Fruit fly (Drosophila melanogaster) whole organism, embryonic: Measurements from ENCODE around the gene CG18765.

Experiments
- Atf6 ChIP-seq: fragments of 200-800 bp; sonication (Bioruptor generic); IDR thresholded peaks from 2 replicates; pipeline ENCODE4 v1.3.6; 2022; ENCODE audit warnings: missing biosample characterization, missing genetic modification characterization
- CG12942 ChIP-seq: fragments of 200-800 bp; sonication (Bioruptor generic); optimal IDR thresholded peaks from 3 replicates; lab custom pipeline; 2016; ENCODE audit warnings: missing biosample characterization, missing genetic modification characterization
- CG17802 ChIP-seq: fragments of 200-800 bp; sonication (Bioruptor generic); optimal IDR thresholded peaks from 2 replicates; lab custom pipeline; 2018; ENCODE audit warnings: missing biosample characterization, mild to moderate bottlenecking, missing genetic modification characterization, moderate library complexity
- CG3838 ChIP-seq: fragments of 200-800 bp; sonication (Bioruptor generic); optimal IDR thresholded peaks from 3 replicates; lab custom pipeline; 2016; ENCODE audit warnings: missing biosample characterization, missing genetic modification characterization
- CG9797 ChIP-seq: fragments of 200-800 bp; sonication (Bioruptor generic); optimal IDR thresholded peaks from 3 replicates; lab custom pipeline; 2018; ENCODE audit warnings: missing biosample characterization, mild to moderate bottlenecking, missing genetic modification characterization
- HLH54F ChIP-seq: fragments of 200-800 bp; sonication (Bioruptor generic); optimal IDR thresholded peaks from 3 replicates; lab custom pipeline; 2016; ENCODE audit warnings: missing biosample characterization, missing genetic modification characterization
- ham ChIP-seq: fragments of 200-800 bp; sonication (Bioruptor generic); IDR thresholded peaks from 2 replicates; pipeline ENCODE4 v1.3.6; 2022; ENCODE audit warnings: missing biosample characterization, missing genetic modification characterization
- z ChIP-seq: fragments of 200-800 bp; sonication (Bioruptor generic); IDR thresholded peaks from 3 replicates; pipeline ENCODE4 v1.3.6; 2022; ENCODE audit warnings: missing biosample characterization, missing genetic modification characterization
- zen ChIP-seq: fragments of 200-800 bp; sonication (Bioruptor generic); optimal IDR thresholded peaks from 3 replicates; lab custom pipeline; 2018; ENCODE audit warnings: missing biosample characterization, mild to moderate bottlenecking, missing genetic modification characterization, moderate library complexity

dm6 chr3R:11663441-11663840 is 28.2 kb downstream of the CG18765 start:
- TF ChIP-seq CG17802 (tag; lab: Kevin White, UChicago) (no peak), CG3838 (no peak), CG9797 (GFP tag; lab: Kevin White, UChicago) (no peak), ham (GFP tag; lab: Robert Waterston, UW) (no peak), HLH54F (GFP tag; lab: Kevin White, UChicago) (no peak), zen (tag; lab: Kevin White, UChicago) (no peak), z (no peak), Atf6 (GFP tag; lab: Robert Waterston, UW) (no peak), CG12942 (GFP tag; lab: Kevin White, UChicago) (peak; percentile 11)
